Worm (Caenorhabditis elegans) whole organism, L3 larva: ENCODE data around the gene lev-9.

Source experiments
- R02D3.7 ChIP-seq: fragments of 150-350 bp; optimal IDR thresholded peaks from 2 replicates; lab custom pipeline; 2014; ENCODE audit warnings: missing biosample characterization, missing genetic modification characterization
- ZK546.5 ChIP-seq: sonication (generic microtip); optimal IDR thresholded peaks from 2 replicates; lab custom pipeline; 2017; ENCODE audit warnings: missing biosample characterization, missing genetic modification characterization
- aly-2 ChIP-seq: fragments of 150-350 bp; optimal IDR thresholded peaks from 2 replicates; lab custom pipeline; 2014; ENCODE audit warnings: missing biosample characterization, missing genetic modification characterization
- ama-1 ChIP-seq: fragments of 150-350 bp; optimal IDR thresholded peaks from 2 replicates; lab custom pipeline; 2018
- ceh-16 ChIP-seq: sonication (generic microtip); optimal IDR thresholded peaks from 2 replicates; lab custom pipeline; 2017; ENCODE audit warnings: missing biosample characterization, missing genetic modification characterization
- ceh-28 ChIP-seq: fragments of 150-350 bp; optimal IDR thresholded peaks from 2 replicates; lab custom pipeline; 2014; ENCODE audit warnings: missing biosample characterization, missing genetic modification reagents, missing genetic modification characterization
- ceh-82 ChIP-seq: fragments of 150-350 bp; optimal IDR thresholded peaks from 2 replicates; lab custom pipeline; 2014; ENCODE audit warnings: missing biosample characterization, missing genetic modification characterization
- ceh-9 ChIP-seq: sonication (generic microtip); optimal IDR thresholded peaks from 2 replicates; lab custom pipeline; 2018; ENCODE audit warnings: missing biosample characterization, missing genetic modification characterization
- daf-12 ChIP-seq: fragments of 150-350 bp; optimal IDR thresholded peaks from 2 replicates; lab custom pipeline; 2014; ENCODE audit warnings: missing biosample characterization, missing genetic modification reagents, missing genetic modification characterization
- egl-27 ChIP-seq: sonication (generic microtip); optimal IDR thresholded peaks from 4 replicates; lab custom pipeline; 2017; ENCODE audit warnings: missing biosample characterization, missing genetic modification reagents, missing genetic modification characterization
- egl-5 ChIP-seq: fragments of 150-350 bp; optimal IDR thresholded peaks from 2 replicates; lab custom pipeline; 2017; ENCODE audit warnings: missing biosample characterization, missing genetic modification reagents, missing genetic modification characterization, inconsistent platforms
- elt-1 ChIP-seq: fragments of 150-350 bp; optimal IDR thresholded peaks from 2 replicates; lab custom pipeline; 2014; ENCODE audit warnings: missing biosample characterization, missing genetic modification characterization
- elt-2 ChIP-seq: sonication (generic microtip); optimal IDR thresholded peaks from 2 replicates; lab custom pipeline; 2016; ENCODE audit warnings: missing genetic modification reagents, mild to moderate bottlenecking, missing genetic modification characterization, missing compliant biosample characterization
- elt-3 ChIP-seq, 3 experiments: fragments of 150-350 bp in 1 of 3; sonication (generic microtip) in 2 of 3; optimal IDR thresholded peaks; 2 replicates in 2 of 3; 4 replicates in 1 of 3; lab custom pipeline; 2014 to 2017; ENCODE audit warnings: missing biosample characterization in 3 of 3, missing genetic modification characterization in 3 of 3
- eor-1 ChIP-seq, 2 experiments: fragments of 150-350 bp; optimal IDR thresholded peaks; 2 replicates each; lab custom pipeline; 2014 to 2018; ENCODE audit warnings: missing biosample characterization in 2 of 2, missing genetic modification characterization in 2 of 2
- fkh-10 ChIP-seq: sonication (generic microtip); optimal IDR thresholded peaks from 2 replicates; lab custom pipeline; 2017; ENCODE audit warnings: missing biosample characterization, missing genetic modification reagents, missing genetic modification characterization
- fkh-2 ChIP-seq: fragments of 150-350 bp; optimal IDR thresholded peaks from 2 replicates; lab custom pipeline; 2014; ENCODE audit warnings: missing biosample characterization, missing genetic modification reagents, missing genetic modification characterization
- fos-1 ChIP-seq: fragments of 150-350 bp; optimal IDR thresholded peaks from 2 replicates; lab custom pipeline; 2014; ENCODE audit warnings: missing biosample characterization, missing genetic modification characterization
- hmg-11 ChIP-seq: sonication (generic microtip); optimal IDR thresholded peaks from 2 replicates; lab custom pipeline; 2016; ENCODE audit warnings: missing genetic modification characterization, missing compliant biosample characterization
- jun-1 ChIP-seq: fragments of 150-350 bp; optimal IDR thresholded peaks from 2 replicates; lab custom pipeline; 2014; ENCODE audit warnings: missing biosample characterization, missing genetic modification reagents, missing genetic modification characterization
- lin-15B ChIP-seq: fragments of 150-350 bp; optimal IDR thresholded peaks from 2 replicates; lab custom pipeline; 2014; ENCODE audit warnings: missing biosample characterization, missing genetic modification characterization
- lin-39 ChIP-seq: fragments of 150-350 bp; optimal IDR thresholded peaks from 2 replicates; lab custom pipeline; 2018; ENCODE audit warnings: missing biosample characterization, missing genetic modification reagents, missing genetic modification characterization
- lsy-12 ChIP-seq: sonication (generic microtip); optimal IDR thresholded peaks from 2 replicates; lab custom pipeline; 2016; ENCODE audit warnings: mild to moderate bottlenecking, missing genetic modification characterization, missing compliant biosample characterization
- mdl-1 ChIP-seq: fragments of 150-350 bp; optimal IDR thresholded peaks from 2 replicates; lab custom pipeline; 2014; ENCODE audit warnings: missing biosample characterization, missing genetic modification characterization
- mml-1 ChIP-seq: fragments of 150-350 bp; sonication (generic microtip); optimal IDR thresholded peaks from 3 replicates; lab custom pipeline; 2014; ENCODE audit warnings: missing biosample characterization, missing genetic modification characterization
- nfya-1 ChIP-seq: sonication (generic microtip); optimal IDR thresholded peaks from 2 replicates; lab custom pipeline; 2017; ENCODE audit warnings: missing genetic modification characterization, mild to moderate bottlenecking, missing compliant biosample characterization, antibody characterized with exemption, moderate library complexity; ENCODE audit not compliant: insufficient read depth
- nhr-11 ChIP-seq: fragments of 150-350 bp; optimal IDR thresholded peaks from 2 replicates; lab custom pipeline; 2014; ENCODE audit warnings: missing biosample characterization, missing genetic modification characterization
- nhr-12 ChIP-seq: fragments of 150-350 bp; optimal IDR thresholded peaks from 2 replicates; lab custom pipeline; 2014; ENCODE audit warnings: missing biosample characterization, missing genetic modification characterization
- nhr-23 ChIP-seq: fragments of 150-350 bp; optimal IDR thresholded peaks from 2 replicates; lab custom pipeline; 2014; ENCODE audit warnings: missing biosample characterization, missing genetic modification reagents, missing genetic modification characterization
- nhr-237 ChIP-seq: fragments of 150-350 bp; optimal IDR thresholded peaks from 2 replicates; lab custom pipeline; 2014; ENCODE audit warnings: missing biosample characterization, missing genetic modification characterization
- nhr-25 ChIP-seq: sonication (generic microtip); optimal IDR thresholded peaks from 2 replicates; lab custom pipeline; 2017; ENCODE audit warnings: missing biosample characterization, missing genetic modification characterization
- nhr-28 ChIP-seq: fragments of 150-350 bp; optimal IDR thresholded peaks from 2 replicates; lab custom pipeline; 2014; ENCODE audit warnings: missing biosample characterization, missing genetic modification characterization
- nhr-43 ChIP-seq: sonication (generic microtip); optimal IDR thresholded peaks from 2 replicates; lab custom pipeline; 2016; ENCODE audit warnings: mild to moderate bottlenecking, missing genetic modification characterization, missing compliant biosample characterization; ENCODE audit not compliant: poor library complexity, severe bottlenecking
- nhr-67 ChIP-seq: fragments of 150-350 bp; optimal IDR thresholded peaks from 2 replicates; lab custom pipeline; 2014; ENCODE audit warnings: missing biosample characterization, missing genetic modification characterization
- nhr-76 ChIP-seq: fragments of 150-350 bp; sonication (generic microtip); optimal IDR thresholded peaks from 5 replicates; lab custom pipeline; 2014; ENCODE audit warnings: missing biosample characterization, missing genetic modification characterization
- nhr-77 ChIP-seq: fragments of 150-350 bp; optimal IDR thresholded peaks from 2 replicates; lab custom pipeline; 2014; ENCODE audit warnings: missing biosample characterization, missing genetic modification characterization
- pha-4 ChIP-seq: fragments of 150-350 bp; optimal IDR thresholded peaks from 2 replicates; lab custom pipeline; 2014; ENCODE audit warnings: missing biosample characterization, missing genetic modification reagents, missing genetic modification characterization
- pqm-1 ChIP-seq: fragments of 150-350 bp; optimal IDR thresholded peaks from 2 replicates; lab custom pipeline; 2017; ENCODE audit warnings: missing biosample characterization, missing genetic modification characterization, inconsistent platforms
- sea-2 ChIP-seq: fragments of 150-350 bp; sonication (generic microtip); optimal IDR thresholded peaks from 4 replicates; lab custom pipeline; 2014; ENCODE audit warnings: missing biosample characterization, missing genetic modification reagents, missing genetic modification characterization
- skn-1 ChIP-seq: fragments of 150-350 bp; optimal IDR thresholded peaks from 2 replicates; lab custom pipeline; 2014; ENCODE audit warnings: missing biosample characterization, missing genetic modification characterization
- snpc-4 ChIP-seq: fragments of 150-350 bp; optimal IDR thresholded peaks from 2 replicates; lab custom pipeline; 2014; ENCODE audit warnings: missing biosample characterization, missing genetic modification characterization
- tbx-2 ChIP-seq: sonication (generic microtip); optimal IDR thresholded peaks from 2 replicates; lab custom pipeline; 2016; ENCODE audit warnings: mild to moderate bottlenecking, missing genetic modification characterization, missing compliant biosample characterization
- unc-39 ChIP-seq: sonication (generic microtip); optimal IDR thresholded peaks from 4 replicates; lab custom pipeline; 2017; ENCODE audit warnings: missing biosample characterization, missing genetic modification characterization
- unc-62 ChIP-seq: fragments of 150-350 bp; sonication (generic microtip); optimal IDR thresholded peaks from 4 replicates; lab custom pipeline; 2014; ENCODE audit warnings: missing biosample characterization, missing genetic modification reagents, missing genetic modification characterization
- zag-1 ChIP-seq: fragments of 150-350 bp; optimal IDR thresholded peaks from 2 replicates; lab custom pipeline; 2014; ENCODE audit warnings: missing biosample characterization, missing genetic modification characterization
- ztf-11 ChIP-seq: fragments of 150-350 bp; optimal IDR thresholded peaks from 2 replicates; lab custom pipeline; 2014; ENCODE audit warnings: missing biosample characterization, missing genetic modification characterization
- ztf-4 ChIP-seq: fragments of 150-350 bp; optimal IDR thresholded peaks from 2 replicates; lab custom pipeline; 2014; ENCODE audit warnings: missing biosample characterization, missing genetic modification characterization

Gene lev-9

DNA sequence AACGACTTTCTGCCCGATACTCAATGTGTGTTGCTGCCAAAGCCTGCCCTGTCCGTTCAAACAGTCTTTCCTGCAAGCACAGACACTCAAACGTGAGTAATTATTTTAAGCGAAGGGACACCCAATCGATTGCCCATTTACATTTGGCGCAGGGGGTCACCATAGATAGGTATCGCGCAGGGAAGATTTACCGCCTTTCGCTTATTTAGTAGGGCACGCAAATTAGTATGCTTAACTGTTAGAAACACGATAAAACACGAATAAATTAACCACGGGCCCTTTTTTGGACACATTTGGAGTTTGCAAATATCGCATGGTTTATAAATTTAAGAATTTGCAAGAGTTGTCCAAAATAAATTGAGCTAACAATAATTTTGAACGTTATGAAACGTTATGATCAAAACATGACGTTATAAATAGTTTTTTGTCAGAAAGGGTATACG, 4.9 kb upstream of the lev-9 start:
- peak; percentile 99 for TF ChIP-seq egl-5 (tag; lab: Kevin White, UChicago)
- peak; percentile 84 for TF ChIP-seq ceh-16 (tag; lab: Kevin White, UChicago)
- TF ChIP-seq sea-2 = no peak
- peak; percentile 85 for TF ChIP-seq mdl-1 (tag; lab: Kevin White, UChicago)
- TF ChIP-seq eor-1 (tag; optimal IDR thresholded peaks at IDR 0.05; lab: Kevin White, UChicago) = peak; percentile 4 to 81
- TF ChIP-seq skn-1 (tag; lab: Kevin White, UChicago) = peak; percentile 98
- peak; percentile 100 for TF ChIP-seq nhr-25 (tag; lab: Kevin White, UChicago)
- peak; percentile 96 for TF ChIP-seq daf-12
- peak; percentile 91 for TF ChIP-seq snpc-4
- TF ChIP-seq lin-39 (tag; lab: Kevin White, UChicago) = peak; percentile 100
- peak; percentile 97 for TF ChIP-seq unc-62 (GFP tag; lab: Kevin White, UChicago)
- peak; percentile 100 for TF ChIP-seq nhr-77 (tag; lab: Kevin White, UChicago)
- peak; percentile 94 to 99 (median 97) for TF ChIP-seq elt-3 (tag; optimal IDR thresholded peaks at IDR 0.05; lab: Kevin White, UChicago)
- peak; percentile 98 for TF ChIP-seq aly-2
- peak; percentile 100 for TF ChIP-seq nhr-23
- peak; percentile 98 for TF ChIP-seq pha-4 (tag; lab: Kevin White, UChicago)
- TF ChIP-seq nhr-43 = peak; percentile 99
- peak; percentile 98 for TF ChIP-seq zag-1 (tag; lab: Kevin White, UChicago)
- TF ChIP-seq mml-1 (tag; lab: Kevin White, UChicago) = no peak
- TF ChIP-seq nhr-76 = peak; percentile 82
- peak; percentile 88 for TF ChIP-seq elt-2 (tag; lab: Kevin White, UChicago)
- TF ChIP-seq tbx-2 (tag; lab: Kevin White, UChicago) = peak; percentile 99
- TF ChIP-seq lin-15B (tag; lab: Kevin White, UChicago) = peak; percentile 37
- TF ChIP-seq nfya-1 (tag; lab: Kevin White, UChicago) = peak; percentile 97
- peak; percentile 82 for TF ChIP-seq ztf-11 (tag; lab: Kevin White, UChicago)
- TF ChIP-seq fos-1 (tag; lab: Kevin White, UChicago) = peak; percentile 96
- TF ChIP-seq ama-1 (lab: Kevin White, UChicago) = no peak
- peak; percentile 98 for TF ChIP-seq hmg-11 (tag; lab: Kevin White, UChicago)
- TF ChIP-seq ceh-82 = peak; percentile 98
- TF ChIP-seq fkh-2 (tag; lab: Kevin White, UChicago) = peak; percentile 97
- peak; percentile 49 for TF ChIP-seq nhr-12
- TF ChIP-seq elt-1 (tag; lab: Kevin White, UChicago) = peak; percentile 90
- peak; percentile 77 for TF ChIP-seq unc-39 (tag; lab: Kevin White, UChicago)
- TF ChIP-seq ZK546.5 (tag; lab: Kevin White, UChicago) = peak; percentile 69
- peak; percentile 100 for TF ChIP-seq jun-1 (tag; lab: Kevin White, UChicago)
- peak; percentile 91 for TF ChIP-seq pqm-1 (tag; lab: Kevin White, UChicago)
- peak; percentile 99 for TF ChIP-seq nhr-11
- TF ChIP-seq nhr-237 (tag; lab: Kevin White, UChicago) = peak; percentile 89
- TF ChIP-seq ceh-28 (tag; lab: Kevin White, UChicago) = peak; percentile 99
- TF ChIP-seq ceh-9 (tag; lab: Kevin White, UChicago) = peak; percentile 76
- TF ChIP-seq nhr-67 = peak; percentile 53
- TF ChIP-seq nhr-28 = peak; percentile 93
- peak; percentile 89 for TF ChIP-seq egl-27
- peak; percentile 95 for TF ChIP-seq R02D3.7 (tag; lab: Kevin White, UChicago)
- peak; percentile 100 for TF ChIP-seq fkh-10 (GFP tag; lab: Kevin White, UChicago)
- peak; percentile 98 for TF ChIP-seq lsy-12 (tag; lab: Kevin White, UChicago)
- TF ChIP-seq ztf-4 (tag; lab: Kevin White, UChicago) = peak; percentile 92
